Worm (Caenorhabditis elegans) whole organism, mixed stage, embryonic: ENCODE results near the gene C03C10.2.

ENCODE experiments used
- ceh-43 ChIP-seq: fragments of 200-800 bp; sonication (Bioruptor generic); optimal IDR thresholded peaks from 2 replicates; lab custom pipeline; 2018; ENCODE audit warnings: mild to moderate bottlenecking, missing genetic modification characterization, moderate library complexity, missing compliant biosample characterization
- nhr-28 ChIP-seq: fragments of 150-350 bp; optimal IDR thresholded peaks from 2 replicates; lab custom pipeline; 2014; ENCODE audit warnings: missing biosample characterization, missing genetic modification characterization
- pha-4 ChIP-seq: fragments of 150-350 bp; optimal IDR thresholded peaks from 2 replicates; lab custom pipeline; 2018; ENCODE audit warnings: missing biosample characterization, missing genetic modification reagents, missing genetic modification characterization
- snpc-4 ChIP-seq: fragments of 150-350 bp; optimal IDR thresholded peaks from 2 replicates; lab custom pipeline; 2014; ENCODE audit warnings: missing biosample characterization, missing genetic modification characterization
- sptf-1 ChIP-seq: sonication (generic microtip); optimal IDR thresholded peaks from 2 replicates; lab custom pipeline; 2017; ENCODE audit warnings: mild to moderate bottlenecking, missing genetic modification characterization, moderate library complexity, missing compliant biosample characterization
- tbx-8 ChIP-seq: fragments of 200-800 bp; sonication (Bioruptor generic); optimal IDR thresholded peaks from 2 replicates; lab custom pipeline; 2018; ENCODE audit warnings: mild to moderate bottlenecking, missing genetic modification characterization, moderate library complexity, missing compliant biosample characterization
- unc-39 ChIP-seq: fragments of 150-350 bp; optimal IDR thresholded peaks from 2 replicates; lab custom pipeline; 2014; ENCODE audit warnings: missing biosample characterization, missing genetic modification characterization
- unc-62 ChIP-seq: fragments of 150-350 bp; optimal IDR thresholded peaks from 2 replicates; lab custom pipeline; 2014; ENCODE audit warnings: missing biosample characterization, missing genetic modification reagents, missing genetic modification characterization
- ztf-11 ChIP-seq: fragments of 150-350 bp; optimal IDR thresholded peaks from 2 replicates; lab custom pipeline; 2014; ENCODE audit warnings: missing biosample characterization, missing genetic modification characterization

DNA sequence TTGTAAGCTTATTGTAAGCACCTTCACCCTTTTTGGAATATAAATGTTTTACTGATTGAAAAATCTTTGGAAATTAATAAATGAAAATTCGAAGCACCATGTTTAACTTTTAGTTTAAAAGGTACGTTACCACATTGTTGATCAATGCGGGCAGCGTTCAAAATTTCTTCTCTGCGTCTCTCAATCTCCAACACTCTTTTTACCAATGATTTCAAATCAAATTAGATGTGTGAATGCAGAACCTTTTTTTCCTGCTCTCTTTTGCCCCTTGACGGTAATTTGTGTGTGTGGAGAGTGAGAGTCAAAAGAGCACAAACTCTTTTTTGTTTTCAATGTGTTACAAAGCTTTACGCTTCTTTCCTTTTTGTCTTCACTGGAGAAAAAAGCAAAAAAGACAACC is 33.0 kb downstream of the C03C10.2 start:
- TF ChIP-seq ceh-43 (GFP tag; lab: Kevin White, UChicago) (no peak), unc-62 (GFP tag; lab: Kevin White, UChicago) (no peak), pha-4 (tag; lab: Kevin White, UChicago) (no peak), snpc-4 (tag; lab: Kevin White, UChicago) (no peak), ztf-11 (tag; lab: Kevin White, UChicago) (no peak), unc-39 (tag; lab: Kevin White, UChicago) (no peak), sptf-1 (tag; lab: Kevin White, UChicago) (no peak), tbx-8 (GFP tag; lab: Kevin White, UChicago) (no peak), nhr-28 (tag; lab: Kevin White, UChicago) (no peak)
